Worm (Caenorhabditis elegans): ENCODE results near the gene F22E5.20.

The F22E5.20 gene

ce11 chrII:2629270-2629669 is 44.2 kb downstream of the F22E5.20 start, which contains the start of gene sri-37:
Gene sri-37, plus strand, starts transcription at chrII:2629570.
- TF ChIP-seq lin-35 (GFP tag; optimal IDR thresholded peaks at IDR 0.05) (no peak), C17E4.6 (GFP tag; IDR thresholded peaks at IDR 0.05) (no peak), lsl-1 (GFP tag; optimal IDR thresholded peaks at IDR 0.05) (no peak), tlf-1 (GFP tag; optimal IDR thresholded peaks at IDR 0.05) (no peak), Y53G8AR.9 (GFP tag; conservative IDR thresholded peaks at IDR 0.05) (no peak), ztf-28 (GFP tag; IDR thresholded peaks at IDR 0.05) (no peak), ztf-18 (tag; optimal IDR thresholded peaks at IDR 0.05) (no peak), B0035.1 (tag; optimal IDR thresholded peaks at IDR 0.05) (no peak), lin-54 (GFP tag; optimal IDR thresholded peaks at IDR 0.05) (no peak), Y53F4B.3 (GFP tag; IDR thresholded peaks at IDR 0.05) (no peak), lir-1 (GFP tag; conservative IDR thresholded peaks at IDR 0.05) (no peak), cebp-2 (GFP tag; IDR thresholded peaks at IDR 0.05) (no peak), ekl-4 (GFP tag; IDR thresholded peaks at IDR 0.05) (no peak), F57C9.4 (tag; optimal IDR thresholded peaks at IDR 0.05) (no peak), dpl-1 (GFP tag; optimal IDR thresholded peaks at IDR 0.05) (no peak), ceh-27 (GFP tag; optimal IDR thresholded peaks at IDR 0.05) (no peak), gei-17 (GFP tag; optimal IDR thresholded peaks at IDR 0.05) (no peak), F39B2.1 (GFP tag; IDR thresholded peaks at IDR 0.05) (no peak), aptf-3 (GFP tag; IDR thresholded peaks at IDR 0.05) (no peak), T26A5.8 (tag; optimal IDR thresholded peaks at IDR 0.05) (no peak)

ce11 chrII:2628401-2628800 is 45.0 kb downstream of the F22E5.20 start:
- TF ChIP-seq fkh-3 (tag; optimal IDR thresholded peaks at IDR 0.05) (no peak), mcd-1 (GFP tag; IDR thresholded peaks at IDR 0.05) (0 out of 2 replicates have a peak, but pooled peaks have one; percentile 22), F37B4.10 (GFP tag; IDR thresholded peaks at IDR 0.05) (0 out of 2 replicates have a peak, but pooled peaks have one; percentile 52), zfh-2 (GFP tag; conservative IDR thresholded peaks at IDR 0.05) (peak; percentile 85), nhr-80 (tag; optimal IDR thresholded peaks at IDR 0.05) (no peak), ets-4 (GFP tag; optimal IDR thresholded peaks at IDR 0.05) (no peak), egrh-3 (GFP tag; IDR thresholded peaks at IDR 0.05) (peak; percentile 81; the same call in 1 of the 2 replicates), attf-5 (GFP tag; optimal IDR thresholded peaks at IDR 0.05) (no peak)

ce11 chrII:2627154-2627799 is 46.2 kb downstream of the F22E5.20 start, which contains the start of gene sri-71:
Gene sri-71, plus strand, starts transcription at chrII:2627749.
- TF ChIP-seq repo-1 (tag; optimal IDR thresholded peaks at IDR 0.05) (no peak), dox-1 (GFP tag; IDR thresholded peaks at IDR 0.05) (0 out of 2 replicates have a peak, but pooled peaks have one; percentile 26), zfh-2 (GFP tag; conservative IDR thresholded peaks at IDR 0.05) (peak; percentile 91), ztf-18 (tag; optimal IDR thresholded peaks at IDR 0.05) (no peak), attf-3 (GFP tag; conservative IDR thresholded peaks at IDR 0.05) (no peak), egrh-3 (GFP tag; IDR thresholded peaks at IDR 0.05) (peak; percentile 87; the same call in 1 of the 2 replicates), atf-7 (tag; optimal IDR thresholded peaks at IDR 0.05) (no peak), lin-35 (GFP tag; optimal IDR thresholded peaks at IDR 0.05) (no peak), chd-7 (tag; optimal IDR thresholded peaks at IDR 0.05) (peak; percentile 4), sptf-2 (GFP tag; optimal IDR thresholded peaks at IDR 0.05) (no peak), nfya-1 (tag; optimal IDR thresholded peaks at IDR 0.05; ENCODE audit: borderline replicate concordance, insufficient read depth) (no peak), F57A8.1 (GFP tag; optimal IDR thresholded peaks at IDR 0.05) (no peak), lir-1 (GFP tag; conservative IDR thresholded peaks at IDR 0.05) (no peak), somi-1 (GFP tag; optimal IDR thresholded peaks at IDR 0.05) (no peak), snpc-3.4 (tag; optimal IDR thresholded peaks at IDR 0.05) (no peak), attf-6 (GFP tag; IDR thresholded peaks at IDR 0.05) (no peak)

Data from whole organism, young adult.